Fruit fly (Drosophila melanogaster) whole organism, embryonic: ENCODE results near the gene hob.

ENCODE experiments used
- Ada2b ChIP-seq: fragments of 200-800 bp; sonication (Bioruptor generic); IDR thresholded peaks from 2 replicates; pipeline ENCODE4 v1.3.6; 2022; ENCODE audit warnings: missing biosample characterization, missing genetic modification characterization
- Blimp-1 ChIP-seq: fragments of 200-800 bp; sonication (Bioruptor generic); optimal IDR thresholded peaks from 3 replicates; lab custom pipeline; 2018; ENCODE audit warnings: missing biosample characterization, missing genetic modification characterization, mild to moderate bottlenecking, moderate library complexity, missing genetic modification reagents
- CG12104 ChIP-seq: fragments of 200-800 bp; sonication (Bioruptor generic); optimal IDR thresholded peaks from 3 replicates; lab custom pipeline; 2016; ENCODE audit warnings: missing biosample characterization, missing genetic modification characterization
- CG12219 ChIP-seq: fragments of 200-800 bp; sonication (Bioruptor generic); optimal IDR thresholded peaks from 3 replicates; lab custom pipeline; 2018; ENCODE audit warnings: missing biosample characterization, mild to moderate bottlenecking, missing genetic modification characterization
- CG12299 ChIP-seq: fragments of 200-800 bp; sonication (Bioruptor generic); optimal IDR thresholded peaks from 2 replicates; lab custom pipeline; 2018; ENCODE audit warnings: missing biosample characterization, mild to moderate bottlenecking, missing genetic modification characterization
- CG12659 ChIP-seq: fragments of 200-800 bp; sonication (Bioruptor generic); optimal IDR thresholded peaks from 3 replicates; lab custom pipeline; 2017; ENCODE audit warnings: mild to moderate bottlenecking, missing biosample characterization, missing genetic modification reagents, missing genetic modification characterization
- CG13424 ChIP-seq: fragments of 200-800 bp; sonication (Bioruptor generic); optimal IDR thresholded peaks from 2 replicates; lab custom pipeline; 2019; ENCODE audit warnings: missing biosample characterization, mild to moderate bottlenecking, missing genetic modification characterization, moderate library complexity
- CG13894 ChIP-seq: fragments of 200-800 bp; sonication (Bioruptor generic); optimal IDR thresholded peaks from 3 replicates; lab custom pipeline; 2018; ENCODE audit warnings: missing biosample characterization, mild to moderate bottlenecking, missing genetic modification characterization, moderate library complexity
- CG14965 ChIP-seq: fragments of 200-800 bp; sonication (Bioruptor generic); optimal IDR thresholded peaks from 2 replicates; lab custom pipeline; 2016; ENCODE audit warnings: missing biosample characterization, missing genetic modification characterization, borderline replicate concordance
- CG15073 ChIP-seq: fragments of 200-800 bp; sonication (Bioruptor generic); optimal IDR thresholded peaks from 2 replicates; lab custom pipeline; 2016; ENCODE audit warnings: missing biosample characterization, missing genetic modification characterization
- CG18619 ChIP-seq: fragments of 200-800 bp; sonication (Bioruptor generic); optimal IDR thresholded peaks from 3 replicates; lab custom pipeline; 2017; ENCODE audit warnings: missing biosample characterization, mild to moderate bottlenecking, missing genetic modification characterization
- CG2202 ChIP-seq: fragments of 200-800 bp; sonication (Bioruptor generic); optimal IDR thresholded peaks from 2 replicates; lab custom pipeline; 2018; ENCODE audit warnings: missing biosample characterization, mild to moderate bottlenecking, missing genetic modification characterization
- CG30403 ChIP-seq: fragments of 200-800 bp; sonication (Bioruptor generic); optimal IDR thresholded peaks from 3 replicates; lab custom pipeline; 2016; ENCODE audit warnings: missing biosample characterization, missing genetic modification characterization
- CG4424 ChIP-seq: fragments of 200-800 bp; sonication (Bioruptor generic); optimal IDR thresholded peaks from 3 replicates; lab custom pipeline; 2016; ENCODE audit warnings: missing biosample characterization, missing genetic modification characterization
- CG4617 ChIP-seq: fragments of 200-800 bp; sonication (Bioruptor generic); optimal IDR thresholded peaks from 3 replicates; lab custom pipeline; 2016; ENCODE audit warnings: missing biosample characterization, missing genetic modification characterization, borderline replicate concordance
- CG6765 ChIP-seq: fragments of 200-800 bp; sonication (Bioruptor generic); optimal IDR thresholded peaks from 3 replicates; lab custom pipeline; 2017; ENCODE audit warnings: missing biosample characterization, mild to moderate bottlenecking, missing genetic modification characterization
- CG8281 ChIP-seq: fragments of 200-800 bp; sonication (Bioruptor generic); optimal IDR thresholded peaks from 2 replicates; lab custom pipeline; 2018; ENCODE audit warnings: missing biosample characterization, mild to moderate bottlenecking, missing genetic modification characterization, moderate library complexity
- CG8290 ChIP-seq, 3 experiments: fragments of 200-800 bp; sonication (Bioruptor generic); optimal IDR thresholded peaks; 2 replicates each; lab custom pipeline; 2016 to 2019; ENCODE audit warnings: missing biosample characterization in 3 of 3, missing genetic modification characterization in 3 of 3, mild to moderate bottlenecking in 2 of 3, moderate library complexity in 1 of 3
- D19B ChIP-seq: fragments of 200-800 bp; sonication (Bioruptor generic); optimal IDR thresholded peaks from 2 replicates; lab custom pipeline; 2017; ENCODE audit warnings: missing biosample characterization, mild to moderate bottlenecking, missing genetic modification characterization
- Drgx ChIP-seq: fragments of 200-800 bp; sonication (Bioruptor generic); IDR thresholded peaks from 2 replicates; pipeline ENCODE4 v1.3.6; 2022; ENCODE audit warnings: missing biosample characterization, missing genetic modification characterization
- Fer2 ChIP-seq: fragments of 200-800 bp; sonication (Bioruptor generic); optimal IDR thresholded peaks from 2 replicates; lab custom pipeline; 2018; ENCODE audit warnings: missing biosample characterization, mild to moderate bottlenecking, missing genetic modification characterization, moderate library complexity
- Gug ChIP-seq: fragments of 200-800 bp; sonication (Bioruptor generic); IDR thresholded peaks from 4 replicates; pipeline ENCODE4 v1.3.6; 2022; ENCODE audit warnings: missing biosample characterization, missing genetic modification characterization
- Nf-YB ChIP-seq: fragments of 200-800 bp; sonication (Bioruptor generic); optimal IDR thresholded peaks from 3 replicates; lab custom pipeline; 2019; ENCODE audit warnings: missing biosample characterization, mild to moderate bottlenecking, missing genetic modification characterization, moderate library complexity
- NfI ChIP-seq: fragments of 200-800 bp; sonication (Bioruptor generic); optimal IDR thresholded peaks from 3 replicates; lab custom pipeline; 2018; ENCODE audit warnings: missing biosample characterization, mild to moderate bottlenecking, missing genetic modification characterization, moderate library complexity
- Sry-β ChIP-seq: fragments of 200-800 bp; sonication (Bioruptor generic); optimal IDR thresholded peaks from 2 replicates; lab custom pipeline; 2018; ENCODE audit warnings: missing biosample characterization, mild to moderate bottlenecking, missing genetic modification characterization, moderate library complexity
- TFAM ChIP-seq: fragments of 200-800 bp; sonication (Bioruptor generic); optimal IDR thresholded peaks from 2 replicates; lab custom pipeline; 2017; ENCODE audit warnings: missing biosample characterization, missing genetic modification characterization, inconsistent platforms
- ash1 ChIP-seq: fragments of 200-800 bp; sonication (Bioruptor generic); optimal IDR thresholded peaks from 2 replicates; lab custom pipeline; 2018; ENCODE audit warnings: missing biosample characterization, mild to moderate bottlenecking, missing genetic modification characterization
- ato ChIP-seq: fragments of 200-800 bp; sonication (Bioruptor generic); IDR thresholded peaks from 2 replicates; pipeline ENCODE4 v1.3.6; 2022; ENCODE audit warnings: missing biosample characterization, missing genetic modification characterization; ENCODE audit not compliant: partially characterized antibody
- bcd ChIP-seq: fragments of 200-800 bp; sonication (Bioruptor generic); optimal IDR thresholded peaks from 2 replicates; lab custom pipeline; 2017; ENCODE audit warnings: missing biosample characterization, mild to moderate bottlenecking, missing genetic modification characterization
- bsh ChIP-seq, 2 experiments: fragments of 200-800 bp; sonication (Bioruptor generic); optimal IDR thresholded peaks; 2 replicates each; lab custom pipeline; 2017 to 2018; ENCODE audit warnings: mild to moderate bottlenecking in 2 of 2, missing biosample characterization in 2 of 2, missing genetic modification characterization in 2 of 2, moderate library complexity in 1 of 2
- fd3F ChIP-seq: fragments of 200-800 bp; sonication (Bioruptor generic); optimal IDR thresholded peaks from 2 replicates; lab custom pipeline; 2018; ENCODE audit warnings: missing biosample characterization, mild to moderate bottlenecking, missing genetic modification characterization, moderate library complexity
- ftz-f1 ChIP-seq: fragments of 200-800 bp; sonication (Bioruptor generic); optimal IDR thresholded peaks from 2 replicates; lab custom pipeline; 2016; ENCODE audit warnings: missing biosample characterization, missing genetic modification characterization
- gce ChIP-seq: fragments of 200-800 bp; sonication (Bioruptor generic); IDR thresholded peaks from 3 replicates; pipeline ENCODE4 v1.3.6; 2022; ENCODE audit warnings: missing biosample characterization, missing genetic modification characterization
- grau ChIP-seq: fragments of 200-800 bp; optimal IDR thresholded peaks from 3 replicates; lab custom pipeline; 2019; ENCODE audit warnings: missing biosample characterization, mild to moderate bottlenecking, missing genetic modification characterization, moderate library complexity
- jigr1 ChIP-seq: fragments of 200-800 bp; sonication (Bioruptor generic); IDR thresholded peaks from 3 replicates; pipeline ENCODE4 v1.3.6; 2022; ENCODE audit warnings: missing biosample characterization, missing genetic modification characterization
- kni ChIP-seq: fragments of 200-800 bp; sonication (Bioruptor generic); optimal IDR thresholded peaks from 3 replicates; lab custom pipeline; 2017; ENCODE audit warnings: mild to moderate bottlenecking, missing biosample characterization, missing genetic modification reagents, missing genetic modification characterization
- knrl ChIP-seq: fragments of 200-800 bp; sonication (Bioruptor generic); IDR thresholded peaks from 3 replicates; pipeline ENCODE4 v1.3.6; 2022; ENCODE audit warnings: missing biosample characterization, missing genetic modification characterization; ENCODE audit not compliant: partially characterized antibody
- nerfin-1 ChIP-seq: fragments of 200-800 bp; sonication (Bioruptor generic); optimal IDR thresholded peaks from 3 replicates; lab custom pipeline; 2019; ENCODE audit warnings: missing biosample characterization, mild to moderate bottlenecking, missing genetic modification characterization, moderate library complexity
- pnt ChIP-seq: fragments of 200-800 bp; sonication (Bioruptor generic); optimal IDR thresholded peaks from 3 replicates; lab custom pipeline; 2016; ENCODE audit warnings: missing biosample characterization, missing genetic modification characterization
- ro ChIP-seq: fragments of 200-800 bp; sonication (Bioruptor generic); IDR thresholded peaks from 2 replicates; pipeline ENCODE4 v1.3.6; 2022; ENCODE audit warnings: missing biosample characterization, missing genetic modification characterization
- shn ChIP-seq: fragments of 200-800 bp; sonication (Bioruptor generic); optimal IDR thresholded peaks from 3 replicates; lab custom pipeline; 2016; ENCODE audit warnings: missing biosample characterization, missing genetic modification characterization
- sob ChIP-seq: fragments of 200-800 bp; sonication (Bioruptor generic); IDR thresholded peaks from 2 replicates; pipeline ENCODE4 v1.3.6; 2022; ENCODE audit warnings: missing biosample characterization, missing genetic modification characterization
- sqz ChIP-seq: fragments of 200-800 bp; sonication (Bioruptor generic); optimal IDR thresholded peaks from 3 replicates; lab custom pipeline; 2018; ENCODE audit warnings: missing biosample characterization, mild to moderate bottlenecking, missing genetic modification characterization
- tna ChIP-seq: fragments of 200-800 bp; sonication (Bioruptor generic); IDR thresholded peaks from 2 replicates; pipeline ENCODE4 v1.3.6; 2022; ENCODE audit warnings: missing biosample characterization, missing genetic modification characterization; ENCODE audit not compliant: partially characterized antibody
- yki ChIP-seq: fragments of >200 bp; optimal IDR thresholded peaks from 3 replicates; lab custom pipeline; 2018
- zen2 ChIP-seq: fragments of 200-800 bp; sonication (Bioruptor generic); IDR thresholded peaks from 3 replicates; pipeline ENCODE4 v1.3.6; 2022; ENCODE audit warnings: missing biosample characterization, missing genetic modification characterization; ENCODE audit not compliant: partially characterized antibody
- zfh1 ChIP-seq: fragments of 200-800 bp; sonication (Bioruptor generic); IDR thresholded peaks from 3 replicates; pipeline ENCODE4 v1.3.6; 2022; ENCODE audit warnings: missing biosample characterization, missing genetic modification characterization

The hob gene

DNA sequence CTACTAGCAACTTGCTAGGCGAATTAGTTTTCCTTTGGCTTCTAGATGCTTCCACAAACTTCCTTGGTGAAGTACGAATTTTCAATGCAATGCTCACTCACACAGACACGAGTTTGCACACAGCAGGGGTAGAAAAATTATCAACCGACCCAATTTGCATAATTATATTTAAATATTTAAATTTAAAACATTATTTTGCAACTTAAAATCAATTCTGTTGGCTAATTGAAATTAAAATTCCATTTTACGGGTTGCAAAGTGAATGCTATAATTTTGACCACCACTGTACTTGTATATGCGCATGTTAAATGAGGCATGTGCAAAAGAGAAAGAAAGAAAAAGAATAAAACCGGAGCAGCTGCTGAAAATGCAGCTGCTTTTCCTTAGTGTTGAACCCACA is 24.7 kb downstream of the hob start (continued):
- TF ChIP-seq grau (tag; lab: Kevin White, UChicago) = peak; percentile 91
- peak; percentile 75 for TF ChIP-seq TFAM (GFP tag; lab: Kevin White, UChicago)
- TF ChIP-seq ftz-f1 (GFP tag; lab: Kevin White, UChicago) = no peak
- peak; percentile 82 for TF ChIP-seq Nf-YB (GFP tag; lab: Kevin White, UChicago)
- peak; percentile 77 for TF ChIP-seq Fer2
- TF ChIP-seq bcd (GFP tag; lab: Kevin White, UChicago) = peak; percentile 90
- TF ChIP-seq CG4617 (GFP tag; lab: Kevin White, UChicago) = peak; percentile 61
- peak; percentile 90 for TF ChIP-seq CG18619 (GFP tag; lab: Kevin White, UChicago)
- TF ChIP-seq NfI (GFP tag; lab: Kevin White, UChicago) = peak; percentile 93

DNA sequence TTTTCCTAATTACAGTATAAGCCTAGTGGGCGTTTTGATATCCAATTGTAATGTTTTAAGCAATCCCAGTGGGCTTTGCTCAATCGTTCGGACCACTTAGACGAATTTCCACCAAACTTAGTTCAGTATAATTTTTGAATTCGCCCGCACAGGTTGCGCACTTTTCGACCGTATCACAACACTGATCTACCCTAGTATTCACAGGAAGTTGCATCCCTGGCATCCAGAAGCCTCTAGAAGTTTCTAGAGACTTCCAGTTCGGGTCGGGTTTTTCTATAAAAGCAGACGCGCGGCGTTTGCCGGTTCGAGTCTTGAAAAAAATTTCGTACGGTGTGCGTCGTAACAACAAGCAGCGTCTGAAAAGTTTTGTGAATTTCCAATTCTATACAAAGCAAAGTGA is 25.8 kb downstream of the hob start, which contains the start of gene Hsp83:
Gene Hsp83 (plus strand): TSS at position 58 of the 400 bp plus-strand sequence.
- TF ChIP-seq zfh1 = peak; percentile 97
- TF ChIP-seq CG4617 (GFP tag; lab: Kevin White, UChicago) = peak; percentile 58
- peak; percentile 82 for TF ChIP-seq CG30403 (GFP tag; lab: Kevin White, UChicago)
- TF ChIP-seq shn = peak; percentile 95
- TF ChIP-seq knrl (GFP tag; lab: Robert Waterston, UW) = no peak
- TF ChIP-seq Gug (GFP tag; lab: Robert Waterston, UW) = peak; percentile 55; the same call in 2 of the 4 replicates
- peak; percentile 98 for TF ChIP-seq CG12299 (tag; lab: Kevin White, UChicago)
- peak; percentile 40; the same call in 1 of the 2 replicates for TF ChIP-seq ro
- peak; percentile 68; the same call in 1 of the 2 replicates for TF ChIP-seq Ada2b
- peak; percentile 100 for TF ChIP-seq CG6765 (GFP tag; lab: Kevin White, UChicago)
- TF ChIP-seq Blimp-1 (GFP tag; lab: Kevin White, UChicago) = peak; percentile 79
- TF ChIP-seq Sry-β (GFP tag; lab: Kevin White, UChicago) = peak; percentile 73
- TF ChIP-seq D19B (GFP tag; lab: Kevin White, UChicago) = peak; percentile 87
- TF ChIP-seq ato = no peak
- TF ChIP-seq CG13894 (tag; lab: Kevin White, UChicago) = peak; percentile 97
- TF ChIP-seq gce (GFP tag; lab: Robert Waterston, UW) = peak; percentile 98
- peak; percentile 99 for TF ChIP-seq kni (GFP tag; lab: Kevin White, UChicago)
- peak; percentile 91 for TF ChIP-seq CG8290 (GFP tag; optimal IDR thresholded peaks at IDR 0.05; lab: Kevin White, UChicago)
- TF ChIP-seq CG8290 (tag; optimal IDR thresholded peaks at IDR 0.05; lab: Kevin White, UChicago) = peak; percentile 97
- TF ChIP-seq nerfin-1 (tag; lab: Kevin White, UChicago) = peak; percentile 94
- TF ChIP-seq CG14965 (GFP tag; lab: Kevin White, UChicago) = peak; percentile 93
- TF ChIP-seq CG12659 (GFP tag; lab: Kevin White, UChicago) = peak; percentile 98
- peak; percentile 87 for TF ChIP-seq Drgx (GFP tag; lab: Robert Waterston, UW)
- peak; percentile 74 for TF ChIP-seq CG8281 (tag; lab: Kevin White, UChicago)
- peak; percentile 91 for TF ChIP-seq CG4424
- no peak; the same call in 2 of the 3 replicates for TF ChIP-seq zen2 (GFP tag; lab: Robert Waterston, UW)
- TF ChIP-seq CG13424 = peak; percentile 72
- no peak for TF ChIP-seq jigr1 (GFP tag; lab: Robert Waterston, UW)
- no peak for TF ChIP-seq tna (GFP tag; lab: Robert Waterston, UW)
- TF ChIP-seq CG2202 (tag; lab: Kevin White, UChicago) = peak; percentile 94
- peak; percentile 90 to 91 for TF ChIP-seq bsh (GFP tag; optimal IDR thresholded peaks at IDR 0.05; lab: Kevin White, UChicago)
- TF ChIP-seq CG12104 (GFP tag; lab: Kevin White, UChicago) = peak; percentile 96
- peak; percentile 97 for TF ChIP-seq CG12219 (GFP tag; lab: Kevin White, UChicago)
- TF ChIP-seq pnt (GFP tag; lab: Kevin White, UChicago) = peak; percentile 30
- peak; percentile 99 for TF ChIP-seq ash1 (GFP tag; lab: Kevin White, UChicago)
- peak; percentile 97 for TF ChIP-seq sob (GFP tag; lab: Robert Waterston, UW)
- peak; percentile 86 for TF ChIP-seq fd3F
- TF ChIP-seq sqz (GFP tag; lab: Kevin White, UChicago) = peak; percentile 98
- TF ChIP-seq CG15073 (GFP tag; lab: Kevin White, UChicago) = no peak
- TF ChIP-seq yki = no peak
